Worm (Caenorhabditis elegans): ENCODE measurements around the gene cup-4.

The cup-4 gene

DNA sequence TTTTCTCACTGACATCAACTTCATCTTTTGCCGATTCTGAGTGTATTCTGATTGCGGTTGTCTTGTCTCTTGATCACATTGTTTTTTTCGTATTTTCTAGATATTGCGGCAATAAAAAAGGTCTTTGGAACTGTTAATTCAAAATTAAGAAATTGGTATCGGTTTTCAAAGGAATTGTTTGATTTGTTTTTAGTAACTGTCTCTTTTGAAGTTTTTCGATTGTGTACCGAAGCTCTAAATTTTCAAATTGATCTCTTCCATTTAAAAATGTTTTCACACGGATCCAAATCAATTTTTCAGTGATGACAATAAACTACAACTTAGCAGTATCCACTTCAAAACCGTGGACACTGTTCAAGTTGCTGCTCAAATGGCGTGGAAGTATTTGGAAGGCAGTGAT lies 34.4 kb downstream of the cup-4 start, which contains the start of gene best-24:
Gene best-24, plus strand, starts transcription at position 301 of the 400 bp plus-strand sequence.
- TF ChIP-seq F13C5.2 (tag; optimal IDR thresholded peaks at IDR 0.05) = no peak
- no peak for TF ChIP-seq hmg-4 (GFP tag; optimal IDR thresholded peaks at IDR 0.05)
- TF ChIP-seq tra-4 (tag; optimal IDR thresholded peaks at IDR 0.05) = no peak
- TF ChIP-seq hmbx-1 (tag; optimal IDR thresholded peaks at IDR 0.05) = no peak
- no peak for TF ChIP-seq ama-1 (optimal IDR thresholded peaks at IDR 0.05)
- TF ChIP-seq tbx-11 (GFP tag; IDR thresholded peaks at IDR 0.05) = no peak
- TF ChIP-seq flt-1 (GFP tag; IDR thresholded peaks at IDR 0.05) = no peak
- TF ChIP-seq ets-7 (tag; optimal IDR thresholded peaks at IDR 0.05) = no peak
- no peak for TF ChIP-seq hnd-1 (tag; optimal IDR thresholded peaks at IDR 0.05)
- no peak for TF ChIP-seq ceh-13 (GFP tag; optimal IDR thresholded peaks at IDR 0.05)
- TF ChIP-seq B0310.2 (tag; optimal IDR thresholded peaks at IDR 0.05) = no peak
- no peak for TF ChIP-seq sea-1 (GFP tag; conservative IDR thresholded peaks at IDR 0.05)
- TF ChIP-seq ceh-36 (tag; optimal IDR thresholded peaks at IDR 0.05) = no peak
- no peak for TF ChIP-seq tbx-37 (GFP tag; conservative IDR thresholded peaks at IDR 0.05)
- no peak for TF ChIP-seq scrt-1 (GFP tag; IDR thresholded peaks at IDR 0.05)
- TF ChIP-seq pes-1 (GFP tag; IDR thresholded peaks at IDR 0.05) = no peak
- no peak for TF ChIP-seq aly-1 (tag; optimal IDR thresholded peaks at IDR 0.05)

DNA sequence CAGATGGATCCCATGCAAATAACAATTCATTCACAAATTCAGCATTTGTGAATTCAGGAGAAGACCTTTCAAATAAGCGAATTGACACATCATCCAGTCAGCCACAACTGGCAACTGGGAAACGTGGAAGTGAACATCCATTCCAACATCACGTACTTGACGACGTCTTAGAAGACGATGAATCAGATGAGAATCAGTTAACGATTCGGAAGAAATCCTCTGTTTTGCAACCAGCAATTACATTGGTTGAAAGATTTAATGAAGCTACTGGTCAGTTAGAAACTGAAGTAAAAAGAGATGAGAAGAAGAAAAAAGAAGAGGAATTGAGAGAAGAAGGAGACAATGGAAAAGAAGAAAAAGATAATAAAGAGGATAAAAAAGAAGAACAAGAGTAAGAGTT lies 37.1 kb downstream of the cup-4 start:
- TF ChIP-seq tbx-11 (GFP tag; IDR thresholded peaks at IDR 0.05) (no peak), ets-7 (tag; optimal IDR thresholded peaks at IDR 0.05) (no peak), flt-1 (GFP tag; IDR thresholded peaks at IDR 0.05) (no peak), tra-4 (tag; optimal IDR thresholded peaks at IDR 0.05) (no peak), hmg-4 (GFP tag; optimal IDR thresholded peaks at IDR 0.05) (no peak), ama-1 (optimal IDR thresholded peaks at IDR 0.05) (no peak), ceh-36 (tag; optimal IDR thresholded peaks at IDR 0.05) (no peak), sea-1 (GFP tag; conservative IDR thresholded peaks at IDR 0.05) (no peak), ceh-13 (GFP tag; optimal IDR thresholded peaks at IDR 0.05) (no peak), hnd-1 (tag; optimal IDR thresholded peaks at IDR 0.05) (no peak)

DNA sequence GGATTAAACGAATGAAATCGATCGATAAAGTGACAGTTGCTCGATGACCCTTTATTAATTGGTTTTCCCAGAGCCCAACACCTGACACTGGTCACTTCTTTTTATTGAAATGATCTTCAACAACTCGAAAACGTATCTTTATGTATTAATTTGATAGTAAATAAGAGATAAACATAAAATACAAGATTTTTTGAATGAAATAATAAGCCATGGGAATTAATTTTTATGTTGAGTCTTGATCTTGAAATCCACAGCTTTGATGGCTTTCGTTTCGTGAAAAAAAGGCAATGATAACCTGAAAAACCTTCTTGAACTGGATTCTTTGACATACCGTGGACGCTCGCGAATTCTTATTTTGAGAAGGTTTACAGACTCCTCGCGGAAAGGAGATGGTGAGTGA lies 41.2 kb downstream of the cup-4 start, which contains the start of gene pcp-5:
Gene pcp-5, minus strand, starts transcription at position 101 of the 400 bp plus-strand sequence.
- TF ChIP-seq scrt-1 (GFP tag; IDR thresholded peaks at IDR 0.05) = no peak
- TF ChIP-seq flt-1 (GFP tag; IDR thresholded peaks at IDR 0.05) = no peak
- TF ChIP-seq ceh-36 (tag; optimal IDR thresholded peaks at IDR 0.05) = no peak
- no peak for TF ChIP-seq ets-7 (tag; optimal IDR thresholded peaks at IDR 0.05)
- TF ChIP-seq pes-1 (GFP tag; IDR thresholded peaks at IDR 0.05) = no peak
- TF ChIP-seq hmbx-1 (tag; optimal IDR thresholded peaks at IDR 0.05) = no peak
- TF ChIP-seq F13C5.2 (tag; optimal IDR thresholded peaks at IDR 0.05) = no peak
- no peak for TF ChIP-seq B0310.2 (tag; optimal IDR thresholded peaks at IDR 0.05)
- no peak for TF ChIP-seq aly-1 (tag; optimal IDR thresholded peaks at IDR 0.05)
- no peak for TF ChIP-seq ama-1 (optimal IDR thresholded peaks at IDR 0.05)
- no peak for TF ChIP-seq tra-4 (tag; optimal IDR thresholded peaks at IDR 0.05)
- no peak for TF ChIP-seq tbx-11 (GFP tag; IDR thresholded peaks at IDR 0.05)

DNA sequence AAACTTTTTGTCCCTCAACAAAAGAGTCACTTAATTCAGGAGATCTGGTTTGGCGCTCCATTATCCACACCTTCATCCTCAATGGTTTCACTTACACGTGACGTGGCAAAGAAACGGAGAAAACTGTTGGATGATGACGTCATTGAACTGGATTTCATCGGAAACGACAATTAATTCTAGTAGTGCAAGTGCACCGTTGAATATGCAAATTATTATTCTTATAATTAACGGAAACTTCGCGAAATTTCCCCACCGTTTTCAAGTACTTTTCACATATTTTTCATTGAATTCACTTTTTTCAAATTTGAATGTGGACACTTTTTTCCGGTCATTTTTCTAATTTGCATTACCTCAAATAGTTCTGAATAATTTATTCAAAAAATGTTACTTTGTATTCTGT lies 43.0 kb downstream of the cup-4 start, which contains the start of gene ZK688.1:
Gene ZK688.1, plus strand, starts transcription at position 301 of the 400 bp plus-strand sequence.
- TF ChIP-seq B0310.2 (tag; optimal IDR thresholded peaks at IDR 0.05) (no peak), ama-1 (optimal IDR thresholded peaks at IDR 0.05) (no peak), ets-7 (tag; optimal IDR thresholded peaks at IDR 0.05) (no peak), tbx-37 (GFP tag; conservative IDR thresholded peaks at IDR 0.05) (no peak), tra-4 (tag; optimal IDR thresholded peaks at IDR 0.05) (no peak), hnd-1 (tag; optimal IDR thresholded peaks at IDR 0.05) (no peak), ceh-36 (tag; optimal IDR thresholded peaks at IDR 0.05) (no peak), hmg-4 (GFP tag; optimal IDR thresholded peaks at IDR 0.05) (no peak), aly-1 (tag; optimal IDR thresholded peaks at IDR 0.05) (no peak), hmbx-1 (tag; optimal IDR thresholded peaks at IDR 0.05) (no peak), scrt-1 (GFP tag; IDR thresholded peaks at IDR 0.05) (no peak), tbx-11 (GFP tag; IDR thresholded peaks at IDR 0.05) (no peak), pes-1 (GFP tag; IDR thresholded peaks at IDR 0.05) (no peak), flt-1 (GFP tag; IDR thresholded peaks at IDR 0.05) (no peak)

DNA sequence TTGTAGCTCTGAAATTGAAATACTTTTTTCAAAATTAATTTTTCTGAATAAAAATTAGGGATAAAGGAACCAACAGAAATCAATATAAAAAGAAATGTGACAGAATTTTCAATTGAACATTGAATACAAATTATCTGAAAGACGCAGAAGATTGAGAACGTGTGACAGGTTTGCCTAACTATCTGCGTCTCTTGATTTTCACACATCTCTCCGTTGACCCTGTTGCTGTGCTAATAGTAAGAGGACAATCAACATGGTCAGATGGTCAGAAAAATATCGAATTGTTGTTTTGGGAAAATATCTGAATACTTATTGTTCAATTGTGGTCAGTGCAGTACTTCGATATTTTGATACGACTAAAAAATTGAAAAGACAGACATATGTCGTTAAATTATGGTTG lies 45.3 kb downstream of the cup-4 start, which contains the start of gene ZK688.7:
Gene ZK688.7, minus strand, starts transcription at position 14 of the 400 bp plus-strand sequence.
- TF ChIP-seq ceh-36 (tag; optimal IDR thresholded peaks at IDR 0.05) (no peak), flt-1 (GFP tag; IDR thresholded peaks at IDR 0.05) (no peak), hnd-1 (tag; optimal IDR thresholded peaks at IDR 0.05) (no peak), ama-1 (optimal IDR thresholded peaks at IDR 0.05) (no peak), aly-1 (tag; optimal IDR thresholded peaks at IDR 0.05) (no peak), scrt-1 (GFP tag; IDR thresholded peaks at IDR 0.05) (no peak), hmg-4 (GFP tag; optimal IDR thresholded peaks at IDR 0.05) (no peak), F13C5.2 (tag; optimal IDR thresholded peaks at IDR 0.05) (no peak), tra-4 (tag; optimal IDR thresholded peaks at IDR 0.05) (no peak), B0310.2 (tag; optimal IDR thresholded peaks at IDR 0.05) (no peak), hmbx-1 (tag; optimal IDR thresholded peaks at IDR 0.05) (no peak), tbx-37 (GFP tag; conservative IDR thresholded peaks at IDR 0.05) (no peak), pes-1 (GFP tag; IDR thresholded peaks at IDR 0.05) (no peak), sea-1 (GFP tag; conservative IDR thresholded peaks at IDR 0.05) (no peak), ceh-13 (GFP tag; optimal IDR thresholded peaks at IDR 0.05) (no peak), tbx-11 (GFP tag; IDR thresholded peaks at IDR 0.05) (no peak), ets-7 (tag; optimal IDR thresholded peaks at IDR 0.05) (no peak)

DNA sequence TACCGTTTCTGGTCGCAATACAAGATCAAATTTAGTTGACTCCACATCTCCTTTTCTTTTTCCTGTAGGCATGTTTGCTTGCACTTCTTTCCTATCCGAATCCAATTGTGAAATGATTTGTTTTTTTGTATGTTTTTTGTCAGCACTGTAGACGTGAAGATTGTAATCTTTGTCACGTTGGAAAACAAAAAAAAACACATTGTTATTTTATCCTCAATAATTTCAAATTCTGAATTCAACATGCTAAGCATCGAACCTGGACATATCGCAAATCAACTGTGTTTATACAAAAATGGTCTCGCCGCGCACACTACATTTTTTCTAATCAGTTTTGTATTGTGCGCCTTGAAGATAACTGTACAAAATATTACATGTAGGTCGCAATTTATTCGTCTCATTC lies 47.2 kb downstream of the cup-4 start, which contains the start of gene ZK688.12:
Gene ZK688.12, minus strand, starts transcription at position 101 of the 400 bp plus-strand sequence.
- TF ChIP-seq ceh-13 (GFP tag; optimal IDR thresholded peaks at IDR 0.05) (no peak), tbx-37 (GFP tag; conservative IDR thresholded peaks at IDR 0.05) (no peak), F13C5.2 (tag; optimal IDR thresholded peaks at IDR 0.05) (no peak), pes-1 (GFP tag; IDR thresholded peaks at IDR 0.05) (no peak), sea-1 (GFP tag; conservative IDR thresholded peaks at IDR 0.05) (no peak), scrt-1 (GFP tag; IDR thresholded peaks at IDR 0.05) (no peak), ama-1 (optimal IDR thresholded peaks at IDR 0.05) (no peak), ets-7 (tag; optimal IDR thresholded peaks at IDR 0.05) (no peak), tbx-11 (GFP tag; IDR thresholded peaks at IDR 0.05) (no peak), flt-1 (GFP tag; IDR thresholded peaks at IDR 0.05) (no peak), hmbx-1 (tag; optimal IDR thresholded peaks at IDR 0.05) (no peak), B0310.2 (tag; optimal IDR thresholded peaks at IDR 0.05) (no peak), hnd-1 (tag; optimal IDR thresholded peaks at IDR 0.05) (no peak), tra-4 (tag; optimal IDR thresholded peaks at IDR 0.05) (no peak)

DNA sequence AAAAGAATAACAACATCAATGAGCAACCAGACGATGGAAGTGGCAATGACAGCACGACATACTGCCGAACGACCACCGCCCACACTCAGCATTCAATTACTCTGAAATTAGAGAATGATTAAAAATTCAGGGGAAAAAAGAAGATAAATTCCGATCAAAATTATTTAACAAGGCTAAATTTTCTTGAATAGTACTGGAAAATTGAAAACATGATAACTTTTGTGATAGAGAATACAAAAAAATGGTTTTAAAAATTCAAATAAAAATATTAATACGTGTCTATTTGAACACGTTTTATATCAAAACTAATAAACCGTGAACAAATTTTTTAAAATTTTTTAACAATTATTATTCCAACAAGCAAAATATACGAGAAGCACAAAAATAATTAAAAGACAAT lies 51.4 kb downstream of the cup-4 start, which contains the start of gene gly-3:
Gene gly-3, minus strand, starts transcription at position 101 of the 400 bp plus-strand sequence.
- TF ChIP-seq scrt-1 (GFP tag; IDR thresholded peaks at IDR 0.05) = no peak
- no peak for TF ChIP-seq tbx-11 (GFP tag; IDR thresholded peaks at IDR 0.05)
- TF ChIP-seq hmg-4 (GFP tag; optimal IDR thresholded peaks at IDR 0.05) = no peak
- no peak for TF ChIP-seq ets-7 (tag; optimal IDR thresholded peaks at IDR 0.05)
